Fruit fly (Drosophila melanogaster) whole organism, embryonic: ENCODE results near the gene CG14237.

Source experiments
- Atf-2 ChIP-seq: fragments of 200-800 bp; sonication (Bioruptor generic); optimal IDR thresholded peaks from 2 replicates; lab custom pipeline; 2016; ENCODE audit warnings: missing biosample characterization, missing genetic modification characterization
- Atf3 ChIP-seq: fragments of 200-800 bp; sonication (Bioruptor generic); optimal IDR thresholded peaks from 3 replicates; lab custom pipeline; 2016; ENCODE audit warnings: missing biosample characterization, missing genetic modification characterization
- C15 ChIP-seq: fragments of 200-800 bp; sonication (Bioruptor generic); IDR thresholded peaks from 3 replicates; pipeline ENCODE4 v1.3.6; 2022; ENCODE audit warnings: missing biosample characterization, missing genetic modification characterization
- CG10209 ChIP-seq: fragments of 200-800 bp; sonication (Bioruptor generic); optimal IDR thresholded peaks from 3 replicates; lab custom pipeline; 2017; ENCODE audit warnings: missing biosample characterization, mild to moderate bottlenecking, missing genetic modification characterization, missing genetic modification reagents
- CG10267 ChIP-seq: fragments of 200-800 bp; sonication (Bioruptor generic); optimal IDR thresholded peaks from 2 replicates; lab custom pipeline; 2018; ENCODE audit warnings: missing biosample characterization, mild to moderate bottlenecking, missing genetic modification characterization, moderate library complexity
- CG10366 ChIP-seq: fragments of 200-800 bp; sonication (Bioruptor generic); IDR thresholded peaks from 2 replicates; pipeline ENCODE4 v1.3.6; 2022; ENCODE audit warnings: missing biosample characterization, missing genetic modification characterization
- CG10654 ChIP-seq: fragments of 200-800 bp; sonication (Bioruptor generic); optimal IDR thresholded peaks from 2 replicates; lab custom pipeline; 2016; ENCODE audit warnings: missing biosample characterization, missing genetic modification characterization
- CG12104 ChIP-seq: fragments of 200-800 bp; sonication (Bioruptor generic); optimal IDR thresholded peaks from 3 replicates; lab custom pipeline; 2016; ENCODE audit warnings: missing biosample characterization, missing genetic modification characterization
- CG12942 ChIP-seq: fragments of 200-800 bp; sonication (Bioruptor generic); optimal IDR thresholded peaks from 3 replicates; lab custom pipeline; 2016; ENCODE audit warnings: missing biosample characterization, missing genetic modification characterization
- CG14014 ChIP-seq: fragments of 200-800 bp; sonication (Bioruptor generic); IDR thresholded peaks from 2 replicates; pipeline ENCODE4 v1.3.6; 2022; ENCODE audit warnings: missing biosample characterization, missing genetic modification characterization
- CG16813 ChIP-seq: fragments of 200-800 bp; sonication (Bioruptor generic); IDR thresholded peaks from 3 replicates; pipeline ENCODE4 v1.3.6; 2022; ENCODE audit warnings: missing biosample characterization, missing genetic modification characterization; ENCODE audit not compliant: partially characterized antibody
- CG17359 ChIP-seq: fragments of 200-800 bp; sonication (Bioruptor generic); optimal IDR thresholded peaks from 3 replicates; lab custom pipeline; 2018; ENCODE audit warnings: missing biosample characterization, mild to moderate bottlenecking, missing genetic modification characterization, moderate library complexity
- CG17912 ChIP-seq: fragments of 200-800 bp; sonication (Bioruptor generic); optimal IDR thresholded peaks from 2 replicates; lab custom pipeline; 2018; ENCODE audit warnings: missing biosample characterization, mild to moderate bottlenecking, missing genetic modification characterization
- CG2199 ChIP-seq: fragments of 200-800 bp; sonication (Bioruptor generic); IDR thresholded peaks from 3 replicates; pipeline ENCODE4 v1.3.6; 2022; ENCODE audit warnings: missing biosample characterization, missing genetic modification characterization
- CG2875 ChIP-seq: fragments of 200-800 bp; sonication (Bioruptor generic); optimal IDR thresholded peaks from 2 replicates; lab custom pipeline; 2017; ENCODE audit warnings: missing biosample characterization, mild to moderate bottlenecking, missing genetic modification characterization, missing genetic modification reagents
- CG31441 ChIP-seq: fragments of 200-800 bp; sonication (Bioruptor generic); IDR thresholded peaks from 2 replicates; pipeline ENCODE4 v1.3.6; 2022; ENCODE audit warnings: missing biosample characterization, missing genetic modification characterization
- CG32767 ChIP-seq: fragments of 200-800 bp; sonication (Bioruptor generic); IDR thresholded peaks from 2 replicates; pipeline ENCODE4 v1.3.6; 2022; ENCODE audit warnings: missing biosample characterization, missing genetic modification characterization
- CG6175 ChIP-seq: fragments of 200-800 bp; sonication (Bioruptor generic); IDR thresholded peaks from 3 replicates; pipeline ENCODE4 v1.3.6; 2022; ENCODE audit warnings: missing biosample characterization, missing genetic modification characterization
- CG8290 ChIP-seq, 3 experiments: fragments of 200-800 bp; sonication (Bioruptor generic); optimal IDR thresholded peaks; 2 replicates each; lab custom pipeline; 2016 to 2019; ENCODE audit warnings: missing biosample characterization in 3 of 3, missing genetic modification characterization in 3 of 3, mild to moderate bottlenecking in 2 of 3, moderate library complexity in 1 of 3
- CG9609 ChIP-seq: fragments of 200-800 bp; sonication (Bioruptor generic); optimal IDR thresholded peaks from 3 replicates; lab custom pipeline; 2016; ENCODE audit warnings: missing biosample characterization, missing genetic modification characterization
- CG9727 ChIP-seq: fragments of 200-800 bp; sonication (Bioruptor generic); optimal IDR thresholded peaks from 3 replicates; lab custom pipeline; 2017; ENCODE audit warnings: missing biosample characterization, mild to moderate bottlenecking, missing genetic modification characterization
- CoRest ChIP-seq: fragments of 200-800 bp; sonication (Bioruptor generic); optimal IDR thresholded peaks from 3 replicates; lab custom pipeline; 2018; ENCODE audit warnings: missing biosample characterization, mild to moderate bottlenecking, missing genetic modification characterization, moderate library complexity
- Deaf1 ChIP-seq: fragments of 200-800 bp; optimal IDR thresholded peaks from 3 replicates; lab custom pipeline; 2019; ENCODE audit warnings: missing biosample characterization, mild to moderate bottlenecking, missing genetic modification characterization, moderate library complexity
- H15 ChIP-seq: fragments of 200-800 bp; sonication (Bioruptor generic); IDR thresholded peaks from 3 replicates; pipeline ENCODE4 v1.3.6; 2022; ENCODE audit warnings: missing biosample characterization, missing genetic modification characterization
- HLH4C ChIP-seq: fragments of 200-800 bp; sonication (Bioruptor generic); IDR thresholded peaks from 3 replicates; pipeline ENCODE4 v1.3.6; 2022; ENCODE audit warnings: missing biosample characterization, missing genetic modification characterization; ENCODE audit not compliant: partially characterized antibody
- Hr3 ChIP-seq: fragments of 200-800 bp; sonication (Bioruptor generic); optimal IDR thresholded peaks from 3 replicates; lab custom pipeline; 2016; ENCODE audit warnings: missing biosample characterization, missing genetic modification characterization
- Lpt ChIP-seq: fragments of >200 bp; optimal IDR thresholded peaks from 2 replicates; lab custom pipeline; 2018; ENCODE audit warnings: missing biosample characterization, missing genetic modification characterization
- Med ChIP-seq: fragments of 200-800 bp; sonication (Bioruptor generic); peaks from one replicate; lab custom pipeline; 2016; ENCODE audit warnings: missing biosample characterization, missing genetic modification characterization, mild to moderate bottlenecking, inconsistent platforms, moderate library complexity
- Rx ChIP-seq: fragments of 200-800 bp; sonication (Bioruptor generic); IDR thresholded peaks from 2 replicates; pipeline ENCODE4 v1.3.6; 2022; ENCODE audit warnings: missing biosample characterization, missing genetic modification characterization
- Scr ChIP-seq: fragments of 200-800 bp; sonication (Bioruptor generic); IDR thresholded peaks from 2 replicates; pipeline ENCODE4 v1.3.6; 2022; ENCODE audit warnings: missing biosample characterization, missing genetic modification characterization; ENCODE audit not compliant: partially characterized antibody
- Side ChIP-seq: fragments of 200-800 bp; sonication (Bioruptor generic); optimal IDR thresholded peaks from 2 replicates; lab custom pipeline; 2016; ENCODE audit warnings: missing biosample characterization, missing genetic modification characterization
- Spps ChIP-seq: fragments of 200-800 bp; sonication (Bioruptor generic); optimal IDR thresholded peaks from 2 replicates; lab custom pipeline; 2018; ENCODE audit warnings: missing biosample characterization, mild to moderate bottlenecking, missing genetic modification characterization
- al ChIP-seq: fragments of 200-800 bp; sonication (Bioruptor generic); IDR thresholded peaks from 2 replicates; pipeline ENCODE4 v1.3.6; 2022; ENCODE audit warnings: missing biosample characterization, missing genetic modification characterization
- ara ChIP-seq: fragments of 200-800 bp; sonication (Bioruptor generic); IDR thresholded peaks from 2 replicates; pipeline ENCODE4 v1.3.6; 2022; ENCODE audit warnings: missing biosample characterization, missing genetic modification characterization
- bab2 ChIP-seq: fragments of 200-800 bp; sonication (Bioruptor generic); optimal IDR thresholded peaks from 2 replicates; lab custom pipeline; 2016; ENCODE audit warnings: missing biosample characterization, missing genetic modification characterization
- crp ChIP-seq, 2 experiments: fragments of 200-800 bp; sonication (Bioruptor generic); optimal IDR thresholded peaks; 2 replicates in 1 of 2; 3 replicates in 1 of 2; lab custom pipeline; 2017; ENCODE audit warnings: missing biosample characterization in 2 of 2, missing genetic modification characterization in 2 of 2, mild to moderate bottlenecking in 1 of 2, moderate library complexity in 1 of 2
- emc ChIP-seq: fragments of 200-800 bp; sonication (Bioruptor generic); optimal IDR thresholded peaks from 2 replicates; lab custom pipeline; 2016; ENCODE audit warnings: missing biosample characterization, missing genetic modification characterization
- esg ChIP-seq: fragments of 200-800 bp; sonication (Bioruptor generic); conservative IDR thresholded peaks from 2 replicates; pipeline ENCODE4 v1.3.6; 2022; ENCODE audit warnings: missing biosample characterization, missing genetic modification characterization
- gce ChIP-seq: fragments of 200-800 bp; sonication (Bioruptor generic); IDR thresholded peaks from 3 replicates; pipeline ENCODE4 v1.3.6; 2022; ENCODE audit warnings: missing biosample characterization, missing genetic modification characterization
- grau ChIP-seq: fragments of 200-800 bp; optimal IDR thresholded peaks from 3 replicates; lab custom pipeline; 2019; ENCODE audit warnings: missing biosample characterization, mild to moderate bottlenecking, missing genetic modification characterization, moderate library complexity
- jigr1 ChIP-seq: fragments of 200-800 bp; sonication (Bioruptor generic); IDR thresholded peaks from 3 replicates; pipeline ENCODE4 v1.3.6; 2022; ENCODE audit warnings: missing biosample characterization, missing genetic modification characterization
- lilli ChIP-seq: fragments of 200-800 bp; sonication (Bioruptor generic); optimal IDR thresholded peaks from 3 replicates; lab custom pipeline; 2016; ENCODE audit warnings: missing biosample characterization, missing genetic modification characterization
- nom ChIP-seq: fragments of 200-800 bp; sonication (Bioruptor generic); optimal IDR thresholded peaks from 2 replicates; lab custom pipeline; 2017; ENCODE audit warnings: missing biosample characterization, missing genetic modification characterization, mild to moderate bottlenecking, moderate library complexity, missing genetic modification reagents
- pb ChIP-seq: fragments of 200-800 bp; sonication (Bioruptor generic); optimal IDR thresholded peaks from 3 replicates; lab custom pipeline; 2016; ENCODE audit warnings: missing biosample characterization, missing genetic modification characterization
- sens-2 ChIP-seq: fragments of 200-800 bp; sonication (Bioruptor generic); IDR thresholded peaks from 2 replicates; pipeline ENCODE4 v1.3.6; 2022; ENCODE audit warnings: missing biosample characterization, missing genetic modification characterization
- sisA ChIP-seq: fragments of 200-800 bp; sonication (Bioruptor generic); IDR thresholded peaks from 2 replicates; pipeline ENCODE4 v1.3.6; 2022; ENCODE audit warnings: missing biosample characterization, missing genetic modification characterization
- stwl ChIP-seq: fragments of 200-800 bp; sonication (Bioruptor generic); optimal IDR thresholded peaks from 3 replicates; lab custom pipeline; 2018; ENCODE audit warnings: missing biosample characterization, mild to moderate bottlenecking, missing genetic modification characterization, moderate library complexity
- tx ChIP-seq: fragments of 200-800 bp; sonication (Bioruptor generic); optimal IDR thresholded peaks from 2 replicates; lab custom pipeline; 2016; ENCODE audit warnings: missing biosample characterization, missing genetic modification characterization
- unpg ChIP-seq: fragments of 200-800 bp; sonication (Bioruptor generic); optimal IDR thresholded peaks from 3 replicates; lab custom pipeline; 2018; ENCODE audit warnings: missing biosample characterization, mild to moderate bottlenecking, missing genetic modification characterization, moderate library complexity
- vfl ChIP-seq: fragments of 200-800 bp; sonication (Bioruptor generic); optimal IDR thresholded peaks from 2 replicates; lab custom pipeline; 2016; ENCODE audit warnings: missing biosample characterization, missing genetic modification characterization
- zfh2 ChIP-seq: fragments of 200-800 bp; sonication (Bioruptor generic); optimal IDR thresholded peaks from 2 replicates; lab custom pipeline; 2016; ENCODE audit warnings: missing biosample characterization, missing genetic modification characterization

CG14237 gene

DNA sequence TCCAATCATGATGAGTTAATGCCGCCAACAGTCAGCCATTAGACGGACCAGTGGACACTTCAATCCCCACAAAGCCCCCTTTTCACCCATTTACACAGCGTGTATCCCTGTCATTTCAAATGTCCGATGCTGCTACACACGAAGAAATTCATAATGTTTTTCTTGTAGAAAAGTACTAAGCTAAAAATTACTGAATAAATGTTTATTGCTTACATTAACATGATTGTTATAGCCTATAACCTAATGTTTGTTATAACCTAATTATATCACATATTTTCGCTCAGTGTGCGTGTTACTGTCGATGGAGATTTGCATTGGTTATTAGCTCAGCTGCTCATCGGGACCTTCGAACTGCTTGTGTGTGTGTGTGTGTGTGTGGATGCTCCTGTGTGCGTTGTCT is 20.1 kb upstream of the CG14237 start (continued):
- TF ChIP-seq jigr1 (GFP tag; lab: Robert Waterston, UW) (no peak), CG9609 (GFP tag; lab: Kevin White, UChicago) (peak; percentile 28), al (0 out of 2 replicates have a peak, but pooled peaks have one; percentile 17), CG14014 (GFP tag; lab: Robert Waterston, UW) (peak; percentile 43; the same call in 1 of the 2 replicates), CG17912 (GFP tag; lab: Kevin White, UChicago) (no peak), Lpt (GFP tag; lab: Kevin White, UChicago) (no peak), CG2199 (no peak), CG12942 (peak; percentile 7), CG17359 (tag; lab: Kevin White, UChicago) (peak; percentile 65), emc (GFP tag; lab: Kevin White, UChicago) (no peak), Atf3 (GFP tag; lab: Kevin White, UChicago) (no peak), sens-2 (peak; percentile 68; the same call in 1 of the 2 replicates), Rx (GFP tag; lab: Robert Waterston, UW) (no peak), bab2 (peak; percentile 48), Hr3 (peak; percentile 12), stwl (no peak), ara (GFP tag; lab: Robert Waterston, UW) (peak; percentile 52), grau (tag; lab: Kevin White, UChicago) (peak; percentile 38), Deaf1 (tag; lab: Kevin White, UChicago) (no peak), Atf-2 (GFP tag; lab: Kevin White, UChicago) (no peak), zfh2 (GFP tag; lab: Kevin White, UChicago) (no peak), CG10654 (peak; percentile 13), CG32767 (GFP tag; lab: Robert Waterston, UW) (no peak), Med (GFP tag; lab: Kevin White, UChicago) (peak; percentile 71), esg (GFP tag; lab: Robert Waterston, UW) (peak; percentile 33; the same call in 1 of the 2 replicates), Spps (tag; lab: Kevin White, UChicago) (no peak), CG31441 (GFP tag; lab: Robert Waterston, UW) (peak; percentile 56), CG10267 (tag; lab: Kevin White, UChicago) (peak; percentile 13), vfl (GFP tag; lab: Kevin White, UChicago) (no peak), CG2875 (GFP tag; lab: Kevin White, UChicago) (no peak), lilli (GFP tag; lab: Kevin White, UChicago) (peak; percentile 27), crp (GFP tag; optimal IDR thresholded peaks at IDR 0.05; lab: Kevin White, UChicago) (no peak), tx (GFP tag; lab: Kevin White, UChicago) (peak; percentile 57), gce (GFP tag; lab: Robert Waterston, UW) (peak; percentile 23; the same call in 1 of the 3 replicates), CG6175 (GFP tag; lab: Robert Waterston, UW) (no peak), CG16813 (GFP tag; lab: Robert Waterston, UW) (no peak), Scr (no peak), CoRest (peak; percentile 37), CG10209 (GFP tag; lab: Kevin White, UChicago) (peak; percentile 5), CG10366 (GFP tag; lab: Robert Waterston, UW) (peak; percentile 67), CG8290 (GFP tag; optimal IDR thresholded peaks at IDR 0.05; lab: Kevin White, UChicago) (no peak), CG8290 (tag; optimal IDR thresholded peaks at IDR 0.05; lab: Kevin White, UChicago) (peak in 1 of 2 experiments; percentile 70), sisA (GFP tag; lab: Robert Waterston, UW) (peak; percentile 47), HLH4C (GFP tag; lab: Robert Waterston, UW) (no peak), Side (GFP tag; lab: Kevin White, UChicago) (peak; percentile 3), CG9727 (GFP tag; lab: Kevin White, UChicago) (peak; percentile 25), pb (no peak), H15 (GFP tag; lab: Robert Waterston, UW) (peak; percentile 48; the same call in 1 of the 3 replicates), unpg (GFP tag; lab: Kevin White, UChicago) (peak; percentile 69), CG12104 (no peak), nom (GFP tag; lab: Kevin White, UChicago) (no peak), C15 (GFP tag; lab: Robert Waterston, UW) (no peak)
